Worm (Caenorhabditis elegans): ENCODE measurements around the gene F14F8.8.
A peak's percentile ranks its signal among the peaks of the same experiment; 100 is the strongest.

The F14F8.8 gene

ce11 chrV:16672198-16672597 lies at the start of gene F14F8.8:
TSS of gene F14F8.8 (minus strand) at chrV:16672298.
- TF ChIP-seq nhr-80 (tag; optimal IDR thresholded peaks at IDR 0.05) (no peak), B0035.1 (tag; optimal IDR thresholded peaks at IDR 0.05) (no peak), hmg-20 (GFP tag; IDR thresholded peaks at IDR 0.05) (no peak), nfya-1 (tag; optimal IDR thresholded peaks at IDR 0.05; ENCODE audit: borderline replicate concordance, insufficient read depth) (no peak), rcor-1 (GFP tag; IDR thresholded peaks at IDR 0.05) (no peak), B0336.3 (GFP tag; IDR thresholded peaks at IDR 0.05) (no peak), F55B11.4 (tag; optimal IDR thresholded peaks at IDR 0.05; ENCODE audit: borderline replicate concordance, insufficient read depth) (no peak), lin-54 (GFP tag; optimal IDR thresholded peaks at IDR 0.05) (no peak), T26A5.8 (tag; optimal IDR thresholded peaks at IDR 0.05) (no peak), snpc-3.4 (tag; optimal IDR thresholded peaks at IDR 0.05) (no peak), ama-1 (optimal IDR thresholded peaks at IDR 0.05) (no peak), ama-1 (GFP tag; optimal IDR thresholded peaks at IDR 0.05) (no peak), hsf-1 (GFP tag; IDR thresholded peaks at IDR 0.05) (no peak), Y79H2A.3 (GFP tag; conservative IDR thresholded peaks at IDR 0.05) (no peak)

- TF ChIP-seq ztf-26 (tag; optimal IDR thresholded peaks at IDR 0.05): no peak
These were observed 44.5 kb upstream of the F14F8.8 start, which contains the start of gene srh-137 for ce11 chrV:16716574-16716973. TSS of gene srh-137 (minus strand) at chrV:16716674.

ce11 chrV:16713797-16714196 lies 41.7 kb upstream of the F14F8.8 start:
- no peak for TF ChIP-seq egrh-3 (GFP tag; IDR thresholded peaks at IDR 0.05)
- TF ChIP-seq lin-54 (GFP tag; optimal IDR thresholded peaks at IDR 0.05): no peak
- no peak for TF ChIP-seq F22D6.2 (tag; optimal IDR thresholded peaks at IDR 0.05)
- no peak for TF ChIP-seq nhr-80 (tag; optimal IDR thresholded peaks at IDR 0.05)
- TF ChIP-seq F55B11.4 (tag; optimal IDR thresholded peaks at IDR 0.05; ENCODE audit: borderline replicate concordance, insufficient read depth): no peak

ce11 chrV:16706549-16706948 lies 34.5 kb upstream of the F14F8.8 start, which contains the start of gene clec-9:
TSS of gene clec-9 (minus strand) at chrV:16706649.
- TF ChIP-seq ceh-79 (tag; optimal IDR thresholded peaks at IDR 0.05): no peak
- no peak for TF ChIP-seq ccch-3 (GFP tag; optimal IDR thresholded peaks at IDR 0.05)
- TF ChIP-seq lsl-1 (GFP tag; optimal IDR thresholded peaks at IDR 0.05): no peak
- TF ChIP-seq mel-28 (tag; optimal IDR thresholded peaks at IDR 0.05; ENCODE audit: borderline replicate concordance): no peak
- no peak for TF ChIP-seq tbp1 (GFP tag; optimal IDR thresholded peaks at IDR 0.05)
- TF ChIP-seq athp-1 (tag; optimal IDR thresholded peaks at IDR 0.05): no peak
- TF ChIP-seq aptf-2 (GFP tag; conservative IDR thresholded peaks at IDR 0.05): no peak
- TF ChIP-seq egl-18 (GFP tag; IDR thresholded peaks at IDR 0.05): no peak

DNA sequence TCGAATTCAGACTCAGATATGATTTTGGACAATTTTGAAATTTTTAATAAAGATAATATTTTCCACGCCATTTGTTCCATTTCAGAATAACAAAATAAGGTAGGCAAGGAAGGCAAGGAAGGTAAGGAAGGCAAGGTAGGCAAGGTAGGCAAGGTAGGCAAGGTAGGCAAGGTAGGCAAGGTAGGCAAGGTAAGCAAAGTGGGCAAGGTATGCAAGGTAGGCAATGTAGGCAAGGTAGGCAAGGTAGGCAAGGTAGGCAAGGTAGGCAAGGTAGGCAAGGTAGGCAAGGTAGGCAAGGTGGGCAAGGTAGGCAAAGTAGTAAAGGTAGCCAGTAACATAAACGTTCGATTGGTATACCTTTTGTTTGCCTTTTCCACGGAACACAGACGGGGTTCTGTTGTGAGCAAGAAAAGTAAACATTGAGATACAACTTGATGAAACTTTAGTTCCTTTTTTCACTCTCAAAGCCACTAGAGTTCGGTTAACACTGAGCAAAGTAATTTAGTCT lies 27.7 kb upstream of the F14F8.8 start, which contains the start of gene Y70C5C.1:
Y70C5C.1 (plus strand) TSS at position 458 of the 508 bp plus-strand sequence.
- TF ChIP-seq madf-3 (GFP tag; IDR thresholded peaks at IDR 0.05) (0 out of 2 replicates have a peak, but pooled peaks have one; percentile 7), Y79H2A.3 (GFP tag; conservative IDR thresholded peaks at IDR 0.05) (no peak)

ce11 chrV:16697178-16697577 lies 25.1 kb upstream of the F14F8.8 start, which contains the start of gene srw-41:
TSS of gene srw-41 (plus strand) at chrV:16697478.
- TF ChIP-seq lsy-27 (tag; optimal IDR thresholded peaks at IDR 0.05; ENCODE audit: borderline replicate concordance, insufficient read depth) (no peak), nfya-2 (GFP tag; IDR thresholded peaks at IDR 0.05) (no peak), F52B5.7 (tag; optimal IDR thresholded peaks at IDR 0.05) (no peak), madf-6 (GFP tag; IDR thresholded peaks at IDR 0.05) (no peak), K11D2.4 (GFP tag; IDR thresholded peaks at IDR 0.05) (no peak), K12H6.12 (tag; optimal IDR thresholded peaks at IDR 0.05) (no peak), attf-3 (GFP tag; conservative IDR thresholded peaks at IDR 0.05) (no peak), sptf-2 (GFP tag; optimal IDR thresholded peaks at IDR 0.05) (no peak), ztf-25 (GFP tag; IDR thresholded peaks at IDR 0.05) (no peak), unc-130 (GFP tag; optimal IDR thresholded peaks at IDR 0.05) (no peak), rec-8 (tag; optimal IDR thresholded peaks at IDR 0.05) (no peak), lin-35 (GFP tag; optimal IDR thresholded peaks at IDR 0.05) (no peak)

Measured in whole organism, young adult.